Worm (Caenorhabditis elegans) whole organism, L2 larva: ENCODE results near the gene dmd-5.

ENCODE experiments used
- C34F6.9 ChIP-seq: fragments of 150-350 bp; optimal IDR thresholded peaks from 2 replicates; lab custom pipeline; 2014; ENCODE audit warnings: missing biosample characterization, missing genetic modification characterization
- R02D3.7 ChIP-seq: fragments of 150-350 bp; optimal IDR thresholded peaks from 2 replicates; lab custom pipeline; 2014; ENCODE audit warnings: missing biosample characterization, missing genetic modification characterization
- ama-1 ChIP-seq: fragments of 150-350 bp; optimal IDR thresholded peaks from 2 replicates; lab custom pipeline; 2018; ENCODE audit warnings: inconsistent platforms
- crh-2 ChIP-seq: sonication (generic microtip); optimal IDR thresholded peaks from 2 replicates; lab custom pipeline; 2017; ENCODE audit warnings: missing biosample characterization, missing genetic modification characterization
- fos-1 ChIP-seq: fragments of 150-350 bp; optimal IDR thresholded peaks from 2 replicates; lab custom pipeline; 2014; ENCODE audit warnings: missing biosample characterization, missing genetic modification characterization
- gmeb-1 ChIP-seq: fragments of 150-350 bp; optimal IDR thresholded peaks from 2 replicates; lab custom pipeline; 2014; ENCODE audit warnings: missing biosample characterization, missing genetic modification characterization
- lin-13 ChIP-seq: fragments of 150-350 bp; optimal IDR thresholded peaks from 2 replicates; lab custom pipeline; 2014; ENCODE audit warnings: missing biosample characterization, missing genetic modification reagents, missing genetic modification characterization
- lsy-2 ChIP-seq, 2 experiments: fragments of 150-350 bp in 1 of 2; sonication (generic microtip) in 1 of 2; optimal IDR thresholded peaks; 2 replicates each; lab custom pipeline; 2014 to 2017; ENCODE audit warnings: missing biosample characterization in 2 of 2, missing genetic modification characterization in 2 of 2
- mdl-1 ChIP-seq, 2 experiments: fragments of 150-350 bp in 1 of 2; sonication (generic microtip) in 1 of 2; optimal IDR thresholded peaks; 2 replicates each; lab custom pipeline; 2017; ENCODE audit warnings: missing biosample characterization in 2 of 2, missing genetic modification characterization in 2 of 2
- nhr-21 ChIP-seq: fragments of 150-350 bp; optimal IDR thresholded peaks from 2 replicates; lab custom pipeline; 2014; ENCODE audit warnings: missing biosample characterization, missing genetic modification characterization
- nhr-77 ChIP-seq: fragments of 150-350 bp; optimal IDR thresholded peaks from 2 replicates; lab custom pipeline; 2014; ENCODE audit warnings: missing biosample characterization, missing genetic modification characterization
- skn-1 ChIP-seq: sonication (generic microtip); optimal IDR thresholded peaks from 2 replicates; lab custom pipeline; 2017; ENCODE audit warnings: missing biosample characterization, missing genetic modification characterization
- sma-3 ChIP-seq: sonication (generic microtip); optimal IDR thresholded peaks from 2 replicates; lab custom pipeline; 2016; ENCODE audit warnings: missing genetic modification reagents, missing genetic modification characterization, missing compliant biosample characterization
- ztf-4 ChIP-seq: fragments of 150-350 bp; optimal IDR thresholded peaks from 2 replicates; lab custom pipeline; 2014; ENCODE audit warnings: missing biosample characterization, missing genetic modification characterization

DNA sequence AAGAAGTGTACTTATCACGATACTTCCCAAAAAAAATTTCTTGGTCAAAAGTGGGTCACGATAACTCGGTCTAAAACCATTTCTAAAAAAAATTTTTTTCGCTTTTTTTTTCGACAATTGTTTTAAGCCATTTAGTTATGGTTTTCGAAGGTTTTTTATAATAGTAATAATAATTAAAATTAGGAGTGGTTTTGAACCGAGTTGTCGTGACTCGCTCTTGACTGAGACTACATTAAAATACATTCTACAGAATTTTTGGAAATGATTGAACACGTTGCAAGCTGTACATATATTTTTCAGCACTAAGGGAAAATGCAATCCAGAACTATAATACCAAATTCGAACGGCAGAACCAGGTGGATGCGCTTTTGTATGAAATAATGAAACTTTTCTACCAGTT is 19.9 kb downstream of the dmd-5 start, which contains the start of gene F10C1.8:
- TF ChIP-seq ztf-4 (tag; lab: Kevin White, UChicago) (no peak), nhr-77 (tag; lab: Kevin White, UChicago) (no peak), gmeb-1 (no peak), C34F6.9 (tag; lab: Kevin White, UChicago) (no peak), nhr-21 (tag; lab: Kevin White, UChicago) (no peak), lsy-2 (tag; optimal IDR thresholded peaks at IDR 0.05; lab: Kevin White, UChicago) (no peak), fos-1 (tag; lab: Kevin White, UChicago) (no peak), R02D3.7 (tag; lab: Kevin White, UChicago) (no peak), skn-1 (tag; lab: Kevin White, UChicago) (no peak), crh-2 (tag; lab: Kevin White, UChicago) (no peak), mdl-1 (tag; optimal IDR thresholded peaks at IDR 0.05; lab: Kevin White, UChicago) (no peak), lin-13 (GFP tag; lab: Kevin White, UChicago) (no peak), sma-3 (GFP tag; lab: Kevin White, UChicago) (no peak), ama-1 (lab: Kevin White, UChicago) (no peak)
